Fruit fly (Drosophila melanogaster): ENCODE data around the gene CG12316.

CG12316 gene

dm6 chr3L:15146643-15147187 is 10.0 kb upstream of the CG12316 start, which contains the start of gene FucTA:
TSS of gene FucTA (plus strand) at chr3L:15147137.
- TF ChIP-seq CG17806 (tag; optimal IDR thresholded peaks at IDR 0.05) (no peak), CG15710 (tag; optimal IDR thresholded peaks at IDR 0.05) (no peak), rn (GFP tag; IDR thresholded peaks at IDR 0.05) (no peak), CG13204 (GFP tag; optimal IDR thresholded peaks at IDR 0.05) (no peak), CG9948 (tag; optimal IDR thresholded peaks at IDR 0.05) (no peak)

- no peak for TF ChIP-seq CG9948 (tag; optimal IDR thresholded peaks at IDR 0.05)
- no peak for TF ChIP-seq CG10348 (GFP tag; IDR thresholded peaks at IDR 0.05)
- no peak for TF ChIP-seq CG17806 (tag; optimal IDR thresholded peaks at IDR 0.05)
- no peak for TF ChIP-seq CG8301 (tag; optimal IDR thresholded peaks at IDR 0.05)
- no peak for TF ChIP-seq D1 (tag; optimal IDR thresholded peaks at IDR 0.05)
- no peak for TF ChIP-seq fd96Ca (GFP tag; IDR thresholded peaks at IDR 0.05)
- TF ChIP-seq CG13204 (GFP tag; optimal IDR thresholded peaks at IDR 0.05), result no peak
- no peak for TF ChIP-seq CG4496 (GFP tag; IDR thresholded peaks at IDR 0.05)
- TF ChIP-seq CG8159 (tag; optimal IDR thresholded peaks at IDR 0.05), result no peak
- no peak for TF ChIP-seq CG32121 (GFP tag; IDR thresholded peaks at IDR 0.05)
- no peak for TF ChIP-seq CG15710 (tag; optimal IDR thresholded peaks at IDR 0.05)
- no peak for TF ChIP-seq Snoo (tag; optimal IDR thresholded peaks at IDR 0.05)
Observed at dm6 chr3L:15143638-15144600, 7.2 kb upstream of the CG12316 start, which contains the start of the genes CG32147 and Pex3. TSS of gene CG32147 (minus strand) at chr3L:15144059. TSS of gene Pex3 (plus strand) at chr3L:15144355.

dm6 chr3L:15143108-15143507 is 6.4 kb upstream of the CG12316 start:
- TF ChIP-seq Pif1A (GFP tag; optimal IDR thresholded peaks at IDR 0.05) (no peak), D1 (tag; optimal IDR thresholded peaks at IDR 0.05) (no peak), Snoo (tag; optimal IDR thresholded peaks at IDR 0.05) (no peak), rn (GFP tag; IDR thresholded peaks at IDR 0.05) (no peak), gl (tag; optimal IDR thresholded peaks at IDR 0.05) (no peak), CG13204 (GFP tag; optimal IDR thresholded peaks at IDR 0.05) (no peak), CG12605 (GFP tag; IDR thresholded peaks at IDR 0.05) (no peak)

dm6 chr3L:15142004-15142890 is 5.5 kb upstream of the CG12316 start, which contains the start of gene Pdi:
TSS of gene Pdi (minus strand) at chr3L:15142840.
- TF ChIP-seq D1 (tag; optimal IDR thresholded peaks at IDR 0.05), result no peak
- TF ChIP-seq CG17806 (tag; optimal IDR thresholded peaks at IDR 0.05), result no peak
- TF ChIP-seq Pif1B (GFP tag; optimal IDR thresholded peaks at IDR 0.05), result peak; percentile 33
- TF ChIP-seq Ets98B (GFP tag; IDR thresholded peaks at IDR 0.05), result peak; percentile 38; the same call in 1 of the 2 replicates
- TF ChIP-seq EcR (GFP tag; optimal IDR thresholded peaks at IDR 0.05), result no peak
- TF ChIP-seq CG12605 (GFP tag; IDR thresholded peaks at IDR 0.05), result no peak
- TF ChIP-seq CG4496 (GFP tag; IDR thresholded peaks at IDR 0.05), result 0 out of 3 replicates have a peak, but pooled peaks have one; percentile 39
- TF ChIP-seq Snoo (tag; optimal IDR thresholded peaks at IDR 0.05), result peak; percentile 36

- no peak for TF ChIP-seq CG17806 (tag; optimal IDR thresholded peaks at IDR 0.05)
- peak; percentile 46 for TF ChIP-seq CG14655 (GFP tag; optimal IDR thresholded peaks at IDR 0.05)
- peak; percentile 59 for TF ChIP-seq Ets98B (GFP tag; IDR thresholded peaks at IDR 0.05)
- TF ChIP-seq Pif1B (GFP tag; optimal IDR thresholded peaks at IDR 0.05), result peak; percentile 2
- no peak for TF ChIP-seq Pif1A (GFP tag; optimal IDR thresholded peaks at IDR 0.05)
- TF ChIP-seq gl (tag; optimal IDR thresholded peaks at IDR 0.05), result peak; percentile 40
- no peak for TF ChIP-seq CG12605 (GFP tag; IDR thresholded peaks at IDR 0.05)
- peak; percentile 90 for TF ChIP-seq EcR (GFP tag; optimal IDR thresholded peaks at IDR 0.05)
- TF ChIP-seq CG10348 (GFP tag; IDR thresholded peaks at IDR 0.05), result no peak
- peak; percentile 74 for TF ChIP-seq CG4496 (GFP tag; IDR thresholded peaks at IDR 0.05)
- TF ChIP-seq CG9948 (tag; optimal IDR thresholded peaks at IDR 0.05), result peak; percentile 8
- TF ChIP-seq CG32121 (GFP tag; IDR thresholded peaks at IDR 0.05), result peak; percentile 24; the same call in 1 of the 2 replicates
- TF ChIP-seq CG15710 (tag; optimal IDR thresholded peaks at IDR 0.05), result peak; percentile 23
- TF ChIP-seq CG8159 (tag; optimal IDR thresholded peaks at IDR 0.05), result peak; percentile 3
- TF ChIP-seq D1 (tag; optimal IDR thresholded peaks at IDR 0.05), result no peak
- no peak for TF ChIP-seq rn (GFP tag; IDR thresholded peaks at IDR 0.05)
- peak; percentile 51 for TF ChIP-seq CG13204 (GFP tag; optimal IDR thresholded peaks at IDR 0.05)
- TF ChIP-seq Snoo (tag; optimal IDR thresholded peaks at IDR 0.05), result no peak
- TF ChIP-seq CG34367 (tag; optimal IDR thresholded peaks at IDR 0.05), result peak; percentile 18
- TF ChIP-seq CG8301 (tag; optimal IDR thresholded peaks at IDR 0.05), result peak; percentile 24
- TF ChIP-seq fd96Ca (GFP tag; IDR thresholded peaks at IDR 0.05), result no peak; the same call in 2 of the 3 replicates
Observed at dm6 chr3L:15141118-15142003, 4.6 kb upstream of the CG12316 start.
